Fruit fly (Drosophila melanogaster) whole organism, adult: ENCODE data around the gene sog.

Source experiments
- CG7101 ChIP-seq: fragments of 200-800 bp; sonication (Bioruptor generic); optimal IDR thresholded peaks from 2 replicates; lab custom pipeline; 2018; ENCODE audit warnings: missing biosample characterization, mild to moderate bottlenecking, missing genetic modification characterization, moderate library complexity
- Hr96 ChIP-seq: fragments of 200-800 bp; sonication (Bioruptor generic); optimal IDR thresholded peaks from 2 replicates; lab custom pipeline; 2016; ENCODE audit warnings: missing biosample characterization, missing genetic modification characterization
- cnc ChIP-seq, 2 experiments: fragments of >200 bp; optimal IDR thresholded peaks; 2 replicates each; lab custom pipeline; 2017
- kay ChIP-seq: fragments of 200-800 bp; sonication (Bioruptor generic); peaks from one replicate; lab custom pipeline; 2016; ENCODE audit warnings: missing biosample characterization, missing genetic modification characterization, borderline replicate concordance
- ovo ChIP-seq: fragments of 200-800 bp; sonication (Bioruptor generic); optimal IDR thresholded peaks from 2 replicates; lab custom pipeline; 2016; ENCODE audit warnings: missing biosample characterization, missing genetic modification characterization

DNA sequence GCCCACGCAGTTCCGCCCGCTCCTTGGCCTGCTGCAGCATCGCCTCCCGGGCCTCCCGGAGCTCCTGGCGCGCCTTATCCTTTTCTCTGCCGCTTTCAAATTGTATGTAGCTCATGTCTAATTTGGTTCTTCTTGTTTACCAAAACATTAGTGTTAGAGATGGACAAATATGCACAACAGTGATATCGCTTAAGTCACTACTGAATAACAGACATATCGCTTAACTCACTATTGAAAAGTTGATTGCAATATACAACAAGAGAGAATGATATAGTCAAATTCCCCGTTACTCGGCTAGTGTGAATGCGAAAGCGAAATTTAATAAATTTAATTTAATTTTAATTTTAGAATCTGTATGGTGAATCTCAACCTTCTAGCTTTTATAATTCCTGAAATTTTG lies 58.9 kb downstream of the sog start, which contains the start of gene CG9213:
- TF ChIP-seq Hr96, result no peak
- no peak for TF ChIP-seq ovo (GFP tag; lab: Kevin White, UChicago)
- no peak for TF ChIP-seq cnc (optimal IDR thresholded peaks at IDR 0.05; lab: Kevin White, UChicago)
- TF ChIP-seq CG7101, result no peak
- TF ChIP-seq kay (GFP tag; lab: Kevin White, UChicago), result no peak
